Fruit fly (Drosophila melanogaster): ENCODE data around the gene CG31272.
A peak's percentile ranks its signal among the peaks of the same experiment; 100 is the strongest.

The CG31272 gene

DNA sequence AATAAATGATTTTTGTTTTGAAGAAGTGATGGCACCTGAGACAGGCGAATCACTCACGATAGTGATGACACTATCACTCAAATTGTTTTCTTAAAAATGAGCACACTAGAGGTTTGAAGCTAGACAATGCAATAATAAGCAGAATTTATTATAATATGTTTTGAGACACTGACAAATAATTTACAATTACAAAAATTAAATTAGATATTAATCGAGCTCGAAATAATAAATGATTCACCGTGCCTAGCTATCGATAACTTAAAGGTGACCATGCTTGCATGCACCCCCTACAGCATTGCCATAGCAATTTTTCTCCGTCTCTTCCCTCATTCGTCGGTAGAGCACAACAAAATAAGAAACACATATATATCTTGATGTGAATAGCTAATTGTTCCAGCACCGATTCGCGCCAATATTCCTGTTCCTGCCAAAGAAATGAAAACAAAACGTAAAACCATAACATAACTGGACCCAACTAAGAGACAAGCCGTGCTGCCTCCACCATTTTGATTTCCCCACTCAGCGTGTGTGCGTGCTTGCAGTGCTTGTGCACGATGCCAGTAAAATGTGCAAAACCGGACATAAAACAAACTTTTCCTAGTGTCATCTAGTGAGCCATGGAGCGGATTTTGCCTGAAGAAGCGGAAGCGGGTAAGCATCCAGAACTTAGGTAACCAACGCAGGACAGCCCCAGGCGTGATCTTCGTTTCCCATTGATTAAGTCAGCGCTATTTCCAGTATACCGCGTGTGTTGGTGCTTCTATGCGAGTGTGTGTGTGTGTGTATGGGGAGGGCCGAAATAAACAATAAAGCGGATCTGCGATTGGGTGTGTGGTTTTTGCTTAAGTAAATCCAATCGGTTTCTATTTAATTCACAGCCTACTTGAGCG lies 2.0 kb upstream of the CG31272 start, which contains the start of the genes MED7 and Cap-H2 (continued):
- no peak for TF ChIP-seq nau (GFP tag; optimal IDR thresholded peaks at IDR 0.05)
- no peak for TF ChIP-seq abd-A (tag; optimal IDR thresholded peaks at IDR 0.05)
- no peak for TF ChIP-seq crol (GFP tag; IDR thresholded peaks at IDR 0.05)
- TF ChIP-seq CG10431 (GFP tag; optimal IDR thresholded peaks at IDR 0.05): no peak
- no peak for TF ChIP-seq GATAe (GFP tag; conservative IDR thresholded peaks at IDR 0.05)
- TF ChIP-seq Sin3A (optimal IDR thresholded peaks at IDR 0.05): peak; percentile 80
- peak; percentile 65 for TF ChIP-seq cas (GFP tag; IDR thresholded peaks at IDR 0.05)
- TF ChIP-seq dati (GFP tag; IDR thresholded peaks at IDR 0.05): 0 out of 2 replicates have a peak, but pooled peaks have one; percentile 18
- TF ChIP-seq CG5245 (GFP tag; optimal IDR thresholded peaks at IDR 0.05): peak; percentile 73
- peak; percentile 88 for TF ChIP-seq CG32532 (GFP tag; IDR thresholded peaks at IDR 0.05)
- peak; percentile 81 for TF ChIP-seq YL-1 (GFP tag; optimal IDR thresholded peaks at IDR 0.05)
- peak; percentile 7 for TF ChIP-seq luna (GFP tag; optimal IDR thresholded peaks at IDR 0.05)
- peak; percentile 73 for TF ChIP-seq CG11247 (GFP tag; IDR thresholded peaks at IDR 0.05)
- TF ChIP-seq CG10209 (GFP tag; optimal IDR thresholded peaks at IDR 0.05): peak; percentile 64
- peak; percentile 95 for TF ChIP-seq CG2116 (GFP tag; optimal IDR thresholded peaks at IDR 0.05)
- TF ChIP-seq lov (optimal IDR thresholded peaks at IDR 0.05): no peak
- 0 out of 3 replicates have a peak, but pooled peaks have one; percentile 27 for TF ChIP-seq lov (GFP tag; IDR thresholded peaks at IDR 0.05)
- no peak for TF ChIP-seq Doc2 (GFP tag; IDR thresholded peaks at IDR 0.05)
- peak; percentile 27; the same call in 1 of the 2 replicates for TF ChIP-seq ro (GFP tag; IDR thresholded peaks at IDR 0.05)
- peak; percentile 69 for TF ChIP-seq CG12769 (tag; optimal IDR thresholded peaks at IDR 0.05)
- peak; percentile 71 for TF ChIP-seq E2f1 (GFP tag; IDR thresholded peaks at IDR 0.05)
- peak; percentile 56 to 78 for TF ChIP-seq tll (GFP tag; optimal IDR thresholded peaks at IDR 0.05)
- TF ChIP-seq Hand (GFP tag; optimal IDR thresholded peaks at IDR 0.05): no peak
- TF ChIP-seq repo (GFP tag; optimal IDR thresholded peaks at IDR 0.05): peak; percentile 55
- peak; percentile 70 for TF ChIP-seq dm (GFP tag; optimal IDR thresholded peaks at IDR 0.05)
- peak; percentile 91 for TF ChIP-seq CG2120 (GFP tag; optimal IDR thresholded peaks at IDR 0.05)
- TF ChIP-seq CG14965 (GFP tag; optimal IDR thresholded peaks at IDR 0.05; ENCODE audit: borderline replicate concordance): no peak
- TF ChIP-seq gcm (GFP tag; optimal IDR thresholded peaks at IDR 0.05): no peak
- TF ChIP-seq CG4424 (GFP tag; optimal IDR thresholded peaks at IDR 0.05): peak; percentile 91
- peak; percentile 65 for TF ChIP-seq Dad (GFP tag; optimal IDR thresholded peaks at IDR 0.05)
- peak; percentile 88 for TF ChIP-seq vvl (GFP tag; IDR thresholded peaks at IDR 0.05)
- peak; percentile 72; the same call in 2 of the 3 replicates for TF ChIP-seq Optix (GFP tag; IDR thresholded peaks at IDR 0.05)
- no peak for TF ChIP-seq sd (tag; optimal IDR thresholded peaks at IDR 0.05)
- TF ChIP-seq TFAM (GFP tag; optimal IDR thresholded peaks at IDR 0.05): no peak
- TF ChIP-seq corto (GFP tag; optimal IDR thresholded peaks at IDR 0.05): peak; percentile 58
- TF ChIP-seq CG12155 (GFP tag; optimal IDR thresholded peaks at IDR 0.05): peak; percentile 85
- peak; percentile 82 for TF ChIP-seq Atf6 (GFP tag; IDR thresholded peaks at IDR 0.05)
- TF ChIP-seq Ets65A (GFP tag): peak; percentile 96
- TF ChIP-seq Med (GFP tag): peak; percentile 98
- peak; percentile 5 for TF ChIP-seq BtbVII (GFP tag; optimal IDR thresholded peaks at IDR 0.05)
- peak; percentile 82 for TF ChIP-seq al (GFP tag; IDR thresholded peaks at IDR 0.05)
- peak; percentile 99 for TF ChIP-seq BEAF-32 (GFP tag; optimal IDR thresholded peaks at IDR 0.05)
- peak; percentile 87 for TF ChIP-seq CG14710 (tag; optimal IDR thresholded peaks at IDR 0.05)
- TF ChIP-seq CG7987 (GFP tag; optimal IDR thresholded peaks at IDR 0.05): peak; percentile 19
- TF ChIP-seq C15 (GFP tag; IDR thresholded peaks at IDR 0.05): 0 out of 3 replicates have a peak, but pooled peaks have one; percentile 53
- 0 out of 2 replicates have a peak, but pooled peaks have one; percentile 41 for TF ChIP-seq danr (GFP tag; IDR thresholded peaks at IDR 0.05)
- peak; percentile 98 for TF ChIP-seq row (GFP tag; IDR thresholded peaks at IDR 0.05)
- no peak for TF ChIP-seq bowl (GFP tag; IDR thresholded peaks at IDR 0.05)
- peak; percentile 98 for TF ChIP-seq CG34224 (GFP tag; IDR thresholded peaks at IDR 0.05; ENCODE audit: partially characterized antibody)

All from whole organism, embryonic.